Worm (Caenorhabditis elegans): ENCODE data around the gene clc-23.

DNA sequence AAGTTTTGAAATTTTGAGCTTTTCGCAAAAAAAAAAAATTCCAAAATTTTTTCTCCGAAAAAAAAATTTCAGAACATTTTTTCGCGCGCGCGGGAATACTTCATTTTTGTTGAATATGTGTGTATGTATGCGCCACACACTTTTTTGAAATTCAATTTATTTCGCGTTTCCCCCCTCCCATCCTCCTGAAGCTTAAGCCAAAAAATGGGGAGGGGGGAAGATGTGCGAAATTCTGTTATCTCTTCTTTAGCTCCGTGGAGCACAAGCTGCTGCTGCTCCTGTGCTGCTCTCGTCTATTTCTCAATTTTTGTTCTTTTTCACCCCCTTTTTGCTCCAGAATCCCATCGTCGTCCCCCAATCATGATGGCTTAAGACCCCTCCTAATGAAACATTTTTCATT is 31.2 kb upstream of the clc-23 start:
- TF ChIP-seq elt-3 (tag; optimal IDR thresholded peaks at IDR 0.05) (no peak), R02D3.7 (tag; optimal IDR thresholded peaks at IDR 0.05) (no peak), fos-1 (tag; optimal IDR thresholded peaks at IDR 0.05) (no peak), nhr-11 (tag; optimal IDR thresholded peaks at IDR 0.05) (no peak), blmp-1 (tag; optimal IDR thresholded peaks at IDR 0.05; ENCODE audit: insufficient read depth) (no peak), lin-39 (tag; optimal IDR thresholded peaks at IDR 0.05) (no peak), skn-1 (tag; optimal IDR thresholded peaks at IDR 0.05) (no peak)

Data from whole organism, L2 larva.